Fruit fly (Drosophila melanogaster) whole organism, embryonic: ENCODE measurements around the gene CG14153.

Source experiments
- Aef1 ChIP-seq: fragments of 200-800 bp; sonication (Bioruptor generic); IDR thresholded peaks from 3 replicates; pipeline ENCODE4 v1.3.6; 2022; ENCODE audit warnings: missing biosample characterization, missing genetic modification characterization
- BtbVII ChIP-seq: fragments of 200-800 bp; sonication (Bioruptor generic); optimal IDR thresholded peaks from 3 replicates; lab custom pipeline; 2017; ENCODE audit warnings: missing biosample characterization, mild to moderate bottlenecking, missing genetic modification characterization
- CG10543 ChIP-seq: fragments of 200-800 bp; sonication (Bioruptor generic); optimal IDR thresholded peaks from 3 replicates; lab custom pipeline; 2017; ENCODE audit warnings: missing biosample characterization, mild to moderate bottlenecking, missing genetic modification characterization, moderate library complexity
- CG10565 ChIP-seq: fragments of 200-800 bp; sonication (Bioruptor generic); optimal IDR thresholded peaks from 3 replicates; lab custom pipeline; 2016; ENCODE audit warnings: missing biosample characterization, mild to moderate bottlenecking, missing genetic modification characterization
- CG11695 ChIP-seq: fragments of 200-800 bp; sonication (Bioruptor generic); IDR thresholded peaks from 3 replicates; pipeline ENCODE4 v1.3.6; 2022; ENCODE audit warnings: missing biosample characterization, missing genetic modification characterization
- CG16779 ChIP-seq: fragments of 200-800 bp; sonication (Bioruptor generic); IDR thresholded peaks from 2 replicates; pipeline ENCODE4 v1.3.6; 2022; ENCODE audit warnings: missing biosample characterization, missing genetic modification characterization
- CG17359 ChIP-seq: fragments of 200-800 bp; sonication (Bioruptor generic); optimal IDR thresholded peaks from 3 replicates; lab custom pipeline; 2018; ENCODE audit warnings: missing biosample characterization, mild to moderate bottlenecking, missing genetic modification characterization, moderate library complexity
- CG18011 ChIP-seq: fragments of 200-800 bp; sonication (Bioruptor generic); optimal IDR thresholded peaks from 2 replicates; lab custom pipeline; 2017; ENCODE audit warnings: missing biosample characterization, missing genetic modification characterization, mild to moderate bottlenecking, moderate library complexity, missing genotype
- CG2116 ChIP-seq: fragments of 200-800 bp; sonication (Bioruptor generic); optimal IDR thresholded peaks from 3 replicates; lab custom pipeline; 2018; ENCODE audit warnings: missing biosample characterization, mild to moderate bottlenecking, missing genetic modification characterization
- CG34422 ChIP-seq: fragments of 200-800 bp; sonication (Bioruptor generic); IDR thresholded peaks from 3 replicates; pipeline ENCODE4 v1.3.6; 2022; ENCODE audit warnings: missing biosample characterization, missing genetic modification characterization
- CG4360 ChIP-seq: fragments of 200-800 bp; sonication (Bioruptor generic); IDR thresholded peaks from 2 replicates; pipeline ENCODE4 v1.3.6; 2022; ENCODE audit warnings: missing biosample characterization, missing genetic modification characterization
- CG4617 ChIP-seq: fragments of 200-800 bp; sonication (Bioruptor generic); optimal IDR thresholded peaks from 3 replicates; lab custom pipeline; 2016; ENCODE audit warnings: missing biosample characterization, missing genetic modification characterization, borderline replicate concordance
- CG7987 ChIP-seq: fragments of 200-800 bp; sonication (Bioruptor generic); optimal IDR thresholded peaks from 2 replicates; lab custom pipeline; 2018; ENCODE audit warnings: missing biosample characterization, mild to moderate bottlenecking, missing genetic modification characterization, moderate library complexity
- CG9215 ChIP-seq: fragments of 200-800 bp; sonication (Bioruptor generic); IDR thresholded peaks from 2 replicates; pipeline ENCODE4 v1.3.6; 2022; ENCODE audit warnings: missing biosample characterization, missing genetic modification characterization
- Dek ChIP-seq: fragments of 200-800 bp; sonication (Bioruptor generic); optimal IDR thresholded peaks from 3 replicates; lab custom pipeline; 2019; ENCODE audit warnings: missing biosample characterization, mild to moderate bottlenecking, missing genetic modification characterization, moderate library complexity
- Doc3 ChIP-seq: fragments of 200-800 bp; sonication (Bioruptor generic); IDR thresholded peaks from 3 replicates; pipeline ENCODE4 v1.3.6; 2022; ENCODE audit warnings: missing biosample characterization, missing genetic modification characterization; ENCODE audit not compliant: partially characterized antibody
- Drgx ChIP-seq: fragments of 200-800 bp; sonication (Bioruptor generic); IDR thresholded peaks from 2 replicates; pipeline ENCODE4 v1.3.6; 2022; ENCODE audit warnings: missing biosample characterization, missing genetic modification characterization
- E2f2 ChIP-seq: fragments of 200-800 bp; sonication (Bioruptor generic); IDR thresholded peaks from 2 replicates; pipeline ENCODE4 v1.3.6; 2022; ENCODE audit warnings: missing biosample characterization, missing genetic modification characterization
- Fer1 ChIP-seq: fragments of 200-800 bp; sonication (Bioruptor generic); optimal IDR thresholded peaks from 2 replicates; lab custom pipeline; 2017; ENCODE audit warnings: missing biosample characterization, mild to moderate bottlenecking, missing genetic modification characterization
- H2.0 ChIP-seq: fragments of 200-800 bp; sonication (Bioruptor generic); IDR thresholded peaks from 2 replicates; pipeline ENCODE4 v1.3.6; 2022; ENCODE audit warnings: missing biosample characterization, missing genetic modification characterization
- HLH4C ChIP-seq: fragments of 200-800 bp; sonication (Bioruptor generic); IDR thresholded peaks from 3 replicates; pipeline ENCODE4 v1.3.6; 2022; ENCODE audit warnings: missing biosample characterization, missing genetic modification characterization; ENCODE audit not compliant: partially characterized antibody
- HLHmδ ChIP-seq: fragments of 200-800 bp; sonication (Bioruptor generic); optimal IDR thresholded peaks from 2 replicates; lab custom pipeline; 2018; ENCODE audit warnings: missing biosample characterization, mild to moderate bottlenecking, missing genetic modification characterization, moderate library complexity
- Max ChIP-seq: fragments of 200-800 bp; sonication (Bioruptor generic); optimal IDR thresholded peaks from 2 replicates; lab custom pipeline; 2016; ENCODE audit warnings: missing biosample characterization, mild to moderate bottlenecking, missing genetic modification characterization
- NC2β ChIP-seq: fragments of 200-800 bp; sonication (Bioruptor generic); optimal IDR thresholded peaks from 2 replicates; lab custom pipeline; 2016; ENCODE audit warnings: missing biosample characterization, missing genetic modification characterization
- NFAT ChIP-seq: fragments of 200-800 bp; sonication (Bioruptor generic); IDR thresholded peaks from 2 replicates; pipeline ENCODE4 v1.3.6; 2022; ENCODE audit warnings: missing biosample characterization, missing genetic modification characterization
- Neu2 ChIP-seq: fragments of 200-800 bp; sonication (Bioruptor generic); optimal IDR thresholded peaks from 3 replicates; lab custom pipeline; 2016; ENCODE audit warnings: missing biosample characterization, missing genetic modification characterization, borderline replicate concordance
- Sry-β ChIP-seq: fragments of 200-800 bp; sonication (Bioruptor generic); optimal IDR thresholded peaks from 2 replicates; lab custom pipeline; 2018; ENCODE audit warnings: missing biosample characterization, mild to moderate bottlenecking, missing genetic modification characterization, moderate library complexity
- Xbp1 ChIP-seq: fragments of 200-800 bp; sonication (Bioruptor generic); optimal IDR thresholded peaks from 3 replicates; lab custom pipeline; 2016; ENCODE audit warnings: missing biosample characterization, mild to moderate bottlenecking, missing genetic modification characterization
- az2 ChIP-seq: fragments of 200-800 bp; sonication (Bioruptor generic); optimal IDR thresholded peaks from 3 replicates; lab custom pipeline; 2016; ENCODE audit warnings: missing biosample characterization, missing genetic modification characterization
- cas ChIP-seq: fragments of 200-800 bp; sonication (Bioruptor generic); IDR thresholded peaks from 2 replicates; pipeline ENCODE4 v1.3.6; 2022; ENCODE audit warnings: missing biosample characterization, missing genetic modification characterization
- corto ChIP-seq: fragments of 200-800 bp; sonication (Bioruptor generic); optimal IDR thresholded peaks from 2 replicates; lab custom pipeline; 2016; ENCODE audit warnings: missing biosample characterization, mild to moderate bottlenecking, missing genetic modification characterization, moderate library complexity
- dimm ChIP-seq: fragments of 200-800 bp; sonication (Bioruptor generic); IDR thresholded peaks from 2 replicates; pipeline ENCODE4 v1.3.6; 2022; ENCODE audit warnings: missing biosample characterization, missing genetic modification characterization
- dmrt11E ChIP-seq: fragments of 200-800 bp; sonication (Bioruptor generic); optimal IDR thresholded peaks from 3 replicates; lab custom pipeline; 2018; ENCODE audit warnings: missing biosample characterization, mild to moderate bottlenecking, missing genetic modification characterization, moderate library complexity
- dysf ChIP-seq: fragments of 200-800 bp; sonication (Bioruptor generic); IDR thresholded peaks from 3 replicates; pipeline ENCODE4 v1.3.6; 2022; ENCODE audit warnings: missing biosample characterization, missing genetic modification characterization
- en ChIP-seq: fragments of 200-800 bp; sonication (Bioruptor generic); optimal IDR thresholded peaks from 2 replicates; lab custom pipeline; 2016; ENCODE audit warnings: missing biosample characterization, missing genetic modification characterization
- ewg ChIP-seq: fragments of 200-800 bp; sonication (Bioruptor generic); optimal IDR thresholded peaks from 3 replicates; lab custom pipeline; 2017; ENCODE audit warnings: mild to moderate bottlenecking, missing biosample characterization, missing genetic modification reagents, missing genetic modification characterization
- grn ChIP-seq: fragments of 200-800 bp; sonication (Bioruptor generic); optimal IDR thresholded peaks from 3 replicates; lab custom pipeline; 2017; ENCODE audit warnings: missing biosample characterization, missing genetic modification characterization
- h ChIP-seq: fragments of >200 bp; optimal IDR thresholded peaks from 2 replicates; lab custom pipeline; 2017
- ind ChIP-seq: fragments of 200-800 bp; sonication (Bioruptor generic); optimal IDR thresholded peaks from 3 replicates; lab custom pipeline; 2016; ENCODE audit warnings: missing biosample characterization, missing genetic modification characterization
- inv ChIP-seq: fragments of 200-800 bp; sonication (Bioruptor generic); IDR thresholded peaks from 2 replicates; pipeline ENCODE4 v1.3.6; 2022; ENCODE audit warnings: missing biosample characterization, missing genetic modification characterization; ENCODE audit not compliant: partially characterized antibody
- jumu ChIP-seq: fragments of 200-800 bp; sonication (Bioruptor generic); optimal IDR thresholded peaks from 3 replicates; lab custom pipeline; 2016; ENCODE audit warnings: missing biosample characterization, missing genetic modification characterization
- kay ChIP-seq: fragments of 200-800 bp; sonication (Bioruptor generic); optimal IDR thresholded peaks from 2 replicates; lab custom pipeline; 2016; ENCODE audit warnings: missing biosample characterization, missing genetic modification characterization
- nom ChIP-seq: fragments of 200-800 bp; sonication (Bioruptor generic); optimal IDR thresholded peaks from 2 replicates; lab custom pipeline; 2017; ENCODE audit warnings: missing biosample characterization, missing genetic modification characterization, mild to moderate bottlenecking, moderate library complexity, missing genetic modification reagents
- pita ChIP-seq: fragments of 200-800 bp; sonication (Bioruptor generic); optimal IDR thresholded peaks from 2 replicates; lab custom pipeline; 2017; ENCODE audit warnings: missing biosample characterization, mild to moderate bottlenecking, missing genetic modification characterization
- prd ChIP-seq, 3 experiments: fragments of >200 bp in 2 of 3; fragments of 200-800 bp in 1 of 3; sonication (Bioruptor generic) in 1 of 3; optimal IDR thresholded peaks in 2 of 3; IDR thresholded peaks in 1 of 3; 2 replicates in 2 of 3; 3 replicates in 1 of 3; pipeline versions ENCODE4 v1.3.6 to Lab custom; 2017 to 2022; ENCODE audit warnings: missing biosample characterization in 1 of 3, missing genetic modification characterization in 1 of 3
- repo ChIP-seq: fragments of 200-800 bp; sonication (Bioruptor generic); optimal IDR thresholded peaks from 2 replicates; lab custom pipeline; 2016; ENCODE audit warnings: missing biosample characterization, missing genetic modification characterization
- seq ChIP-seq: fragments of 200-800 bp; sonication (Bioruptor generic); IDR thresholded peaks from 2 replicates; pipeline ENCODE4 v1.3.6; 2022; ENCODE audit warnings: missing biosample characterization, missing genetic modification characterization
- vvl ChIP-seq: fragments of 200-800 bp; sonication (Bioruptor generic); IDR thresholded peaks from 2 replicates; pipeline ENCODE4 v1.3.6; 2022; ENCODE audit warnings: missing biosample characterization, missing genetic modification characterization
- wor ChIP-seq: fragments of 200-800 bp; sonication (Bioruptor generic); IDR thresholded peaks from 2 replicates; pipeline ENCODE4 v1.3.6; 2022; ENCODE audit warnings: missing biosample characterization, missing genetic modification characterization

CG14153 gene

dm6 chr3L:10656451-10657198 lies 13.3 kb downstream of the CG14153 start (continued):
- TF ChIP-seq Neu2 (GFP tag; lab: Kevin White, UChicago) (no peak), vvl (GFP tag; lab: Robert Waterston, UW) (no peak), seq (GFP tag; lab: Robert Waterston, UW) (peak; percentile 64; the same call in 1 of the 2 replicates), Dek (peak; percentile 58), E2f2 (GFP tag; lab: Robert Waterston, UW) (no peak), wor (GFP tag; lab: Robert Waterston, UW) (no peak), corto (GFP tag; lab: Kevin White, UChicago) (no peak), CG16779 (GFP tag; lab: Robert Waterston, UW) (no peak), Doc3 (GFP tag; lab: Robert Waterston, UW) (no peak), inv (GFP tag; lab: Robert Waterston, UW) (no peak), nom (GFP tag; lab: Kevin White, UChicago) (peak; percentile 46), Xbp1 (peak; percentile 4), ind (GFP tag; lab: Kevin White, UChicago) (no peak), CG9215 (no peak), CG10543 (GFP tag; lab: Kevin White, UChicago) (peak; percentile 27), Max (peak; percentile 10), CG17359 (tag; lab: Kevin White, UChicago) (peak; percentile 85), dmrt11E (tag; lab: Kevin White, UChicago) (peak; percentile 42), dimm (no peak), Fer1 (GFP tag; lab: Kevin White, UChicago) (peak; percentile 74), CG18011 (GFP tag; lab: Kevin White, UChicago) (peak; percentile 17), BtbVII (GFP tag; lab: Kevin White, UChicago) (peak; percentile 73), CG4360 (GFP tag; lab: Robert Waterston, UW) (peak; percentile 27; the same call in 1 of the 2 replicates), grn (peak; percentile 71), H2.0 (GFP tag; lab: Robert Waterston, UW) (no peak), CG34422 (GFP tag; lab: Robert Waterston, UW) (no peak; the same call in 2 of the 3 replicates), CG10565 (GFP tag; lab: Kevin White, UChicago) (no peak), CG7987 (GFP tag; lab: Kevin White, UChicago) (peak; percentile 90), dysf (GFP tag; lab: Robert Waterston, UW) (no peak), kay (peak; percentile 45), Drgx (GFP tag; lab: Robert Waterston, UW) (no peak; the same call in 1 of the 2 replicates), NC2β (GFP tag; lab: Kevin White, UChicago) (peak; percentile 61), CG4617 (peak; percentile 21), NFAT (GFP tag; lab: Robert Waterston, UW) (no peak), h (lab: Kevin White, UChicago) (no peak), Aef1 (GFP tag; lab: Robert Waterston, UW) (no peak), CG11695 (GFP tag; lab: Robert Waterston, UW) (peak; percentile 15; the same call in 1 of the 3 replicates), repo (GFP tag; lab: Kevin White, UChicago) (peak; percentile 11), prd (optimal IDR thresholded peaks at IDR 0.05; lab: Kevin White, UChicago) (no peak), prd (GFP tag; IDR thresholded peaks at IDR 0.05; lab: Robert Waterston, UW) (no peak), jumu (GFP tag; lab: Kevin White, UChicago) (no peak), pita (GFP tag; lab: Kevin White, UChicago) (no peak), az2 (GFP tag; lab: Kevin White, UChicago) (peak; percentile 32), cas (GFP tag; lab: Robert Waterston, UW) (no peak), CG2116 (GFP tag; lab: Kevin White, UChicago) (peak; percentile 60), HLHmδ (no peak), HLH4C (GFP tag; lab: Robert Waterston, UW) (no peak), ewg (peak; percentile 55), Sry-β (GFP tag; lab: Kevin White, UChicago) (peak; percentile 26), en (GFP tag; lab: Kevin White, UChicago) (peak; percentile 19)
